Fruit fly (Drosophila melanogaster) whole organism, pupa: Measurements from ENCODE around the gene CG17237.
A peak's percentile ranks its signal among the peaks of the same experiment; 100 is the strongest.

Experiments used
- CG10348 ChIP-seq: fragments of 200-800 bp; sonication (Bioruptor generic); IDR thresholded peaks from 2 replicates; pipeline ENCODE4 v1.3.6; 2022; ENCODE audit warnings: missing biosample characterization, missing genetic modification characterization
- CG12605 ChIP-seq: fragments of 200-800 bp; sonication (Bioruptor generic); IDR thresholded peaks from 2 replicates; pipeline ENCODE4 v1.3.6; 2022; ENCODE audit warnings: missing biosample characterization, missing genetic modification characterization
- CG13204 ChIP-seq: fragments of 200-800 bp; sonication (Bioruptor generic); optimal IDR thresholded peaks from 2 replicates; lab custom pipeline; 2018; ENCODE audit warnings: missing biosample characterization, mild to moderate bottlenecking, missing genetic modification characterization, moderate library complexity
- CG14655 ChIP-seq: fragments of 200-800 bp; sonication (Bioruptor generic); optimal IDR thresholded peaks from 3 replicates; lab custom pipeline; 2017; ENCODE audit warnings: mild to moderate bottlenecking, missing biosample characterization, missing genetic modification reagents, missing genetic modification characterization
- CG15710 ChIP-seq: fragments of 200-800 bp; sonication (Bioruptor generic); optimal IDR thresholded peaks from 2 replicates; lab custom pipeline; 2018; ENCODE audit warnings: missing biosample characterization, mild to moderate bottlenecking, missing genetic modification characterization, moderate library complexity
- CG17806 ChIP-seq: fragments of 200-800 bp; sonication (Bioruptor generic); optimal IDR thresholded peaks from 2 replicates; lab custom pipeline; 2018; ENCODE audit warnings: missing biosample characterization, mild to moderate bottlenecking, missing genetic modification characterization, moderate library complexity
- CG32121 ChIP-seq: fragments of 200-800 bp; sonication (Bioruptor generic); IDR thresholded peaks from 2 replicates; pipeline ENCODE4 v1.3.6; 2022; ENCODE audit warnings: missing biosample characterization, missing genetic modification characterization
- CG34367 ChIP-seq: fragments of 200-800 bp; sonication (Bioruptor generic); optimal IDR thresholded peaks from 2 replicates; lab custom pipeline; 2018; ENCODE audit warnings: missing biosample characterization, mild to moderate bottlenecking, missing genetic modification characterization
- CG4496 ChIP-seq: fragments of 200-800 bp; sonication (Bioruptor generic); IDR thresholded peaks from 3 replicates; pipeline ENCODE4 v1.3.6; 2022; ENCODE audit warnings: missing biosample characterization, missing genetic modification characterization
- CG8159 ChIP-seq: fragments of 200-800 bp; sonication (Bioruptor generic); optimal IDR thresholded peaks from 3 replicates; lab custom pipeline; 2018; ENCODE audit warnings: missing biosample characterization, mild to moderate bottlenecking, missing genetic modification characterization, moderate library complexity
- CG8301 ChIP-seq: fragments of 200-800 bp; sonication (Bioruptor generic); optimal IDR thresholded peaks from 2 replicates; lab custom pipeline; 2018; ENCODE audit warnings: missing biosample characterization, mild to moderate bottlenecking, missing genetic modification characterization
- CG9948 ChIP-seq: fragments of 200-800 bp; sonication (Bioruptor generic); optimal IDR thresholded peaks from 2 replicates; lab custom pipeline; 2018; ENCODE audit warnings: missing biosample characterization, mild to moderate bottlenecking, missing genetic modification characterization, moderate library complexity
- D1 ChIP-seq: fragments of 200-800 bp; sonication (Bioruptor generic); optimal IDR thresholded peaks from 2 replicates; lab custom pipeline; 2018; ENCODE audit warnings: missing biosample characterization, mild to moderate bottlenecking, missing genetic modification characterization, moderate library complexity
- EcR ChIP-seq: fragments of 200-800 bp; sonication (Bioruptor generic); optimal IDR thresholded peaks from 3 replicates; lab custom pipeline; 2019; ENCODE audit warnings: missing biosample characterization, missing genetic modification characterization, mild to moderate bottlenecking, moderate library complexity, missing genetic modification reagents
- Ets98B ChIP-seq: fragments of 200-800 bp; sonication (Bioruptor generic); IDR thresholded peaks from 2 replicates; pipeline ENCODE4 v1.3.6; 2022; ENCODE audit warnings: missing biosample characterization, missing genetic modification characterization
- Pif1A ChIP-seq: fragments of 200-800 bp; sonication (Bioruptor generic); optimal IDR thresholded peaks from 3 replicates; lab custom pipeline; 2016; ENCODE audit warnings: missing biosample characterization, missing genetic modification characterization
- Pif1B ChIP-seq: fragments of 200-800 bp; sonication (Bioruptor generic); optimal IDR thresholded peaks from 3 replicates; lab custom pipeline; 2016; ENCODE audit warnings: missing biosample characterization, missing genetic modification characterization
- Snoo ChIP-seq: fragments of 200-800 bp; sonication (Bioruptor generic); optimal IDR thresholded peaks from 3 replicates; lab custom pipeline; 2017; ENCODE audit warnings: missing biosample characterization, mild to moderate bottlenecking, missing genetic modification characterization, inconsistent platforms
- fd96Ca ChIP-seq: fragments of 200-800 bp; sonication (Bioruptor generic); IDR thresholded peaks from 3 replicates; pipeline ENCODE4 v1.3.6; 2022; ENCODE audit warnings: missing biosample characterization, missing genetic modification characterization
- gl ChIP-seq: fragments of 200-800 bp; sonication (Bioruptor generic); optimal IDR thresholded peaks from 2 replicates; lab custom pipeline; 2018; ENCODE audit warnings: missing biosample characterization, mild to moderate bottlenecking, missing genetic modification characterization
- rn ChIP-seq: fragments of 200-800 bp; sonication (Bioruptor generic); IDR thresholded peaks from 2 replicates; pipeline ENCODE4 v1.3.6; 2022; ENCODE audit warnings: missing biosample characterization, missing genetic modification characterization

Gene CG17237

dm6 chr2L:2289316-2289715, at the start of gene CG17237:
CG17237 (minus strand) TSS chr2L:2289416.
- TF ChIP-seq rn (GFP tag; lab: Robert Waterston, UW), result no peak
- no peak for TF ChIP-seq CG14655 (GFP tag; lab: Kevin White, UChicago)
- no peak for TF ChIP-seq CG15710 (tag; lab: Kevin White, UChicago)
- no peak for TF ChIP-seq CG12605 (GFP tag; lab: Robert Waterston, UW)
- no peak for TF ChIP-seq CG8301 (tag; lab: Kevin White, UChicago)
- no peak for TF ChIP-seq CG17806
- no peak for TF ChIP-seq CG4496 (GFP tag; lab: Robert Waterston, UW)
- TF ChIP-seq CG10348, result no peak
- no peak for TF ChIP-seq CG8159 (tag; lab: Kevin White, UChicago)
- TF ChIP-seq D1, result no peak
- TF ChIP-seq Snoo (tag; lab: Kevin White, UChicago), result no peak
- no peak for TF ChIP-seq CG13204 (GFP tag; lab: Kevin White, UChicago)
- TF ChIP-seq Pif1B (GFP tag; lab: Kevin White, UChicago), result no peak
- no peak for TF ChIP-seq Pif1A (GFP tag; lab: Kevin White, UChicago)
- no peak for TF ChIP-seq gl (tag; lab: Kevin White, UChicago)
- TF ChIP-seq CG34367 (tag; lab: Kevin White, UChicago), result no peak
- no peak for TF ChIP-seq Ets98B (GFP tag; lab: Robert Waterston, UW)
- no peak for TF ChIP-seq CG32121 (GFP tag; lab: Robert Waterston, UW)

dm6 chr2L:2314165-2314564, 24.9 kb upstream of the CG17237 start:
- TF ChIP-seq Snoo (tag; lab: Kevin White, UChicago), result no peak
- TF ChIP-seq fd96Ca, result 0 out of 3 replicates have a peak, but pooled peaks have one; percentile 11

- TF ChIP-seq CG9948 (tag; lab: Kevin White, UChicago), result no peak
- TF ChIP-seq CG10348, result no peak
- TF ChIP-seq fd96Ca, result no peak
- TF ChIP-seq CG12605 (GFP tag; lab: Robert Waterston, UW), result no peak
- no peak for TF ChIP-seq CG14655 (GFP tag; lab: Kevin White, UChicago)
- no peak for TF ChIP-seq gl (tag; lab: Kevin White, UChicago)
- no peak for TF ChIP-seq CG32121 (GFP tag; lab: Robert Waterston, UW)
- TF ChIP-seq CG17806, result no peak
- no peak for TF ChIP-seq Pif1A (GFP tag; lab: Kevin White, UChicago)
- no peak for TF ChIP-seq Snoo (tag; lab: Kevin White, UChicago)
Measured at dm6 chr2L:2311449-2311848, 22.2 kb upstream of the CG17237 start, which contains the start of gene eys. eys (plus strand) TSS chr2L:2311680.

dm6 chr2L:2307648-2308047, 18.4 kb upstream of the CG17237 start, which contains the start of gene CG16995:
CG16995 (plus strand) TSS chr2L:2307948.
- TF ChIP-seq CG10348 (no peak), Ets98B (GFP tag; lab: Robert Waterston, UW) (no peak), rn (GFP tag; lab: Robert Waterston, UW) (no peak), CG17806 (no peak), EcR (GFP tag; lab: Kevin White, UChicago) (no peak), Pif1B (GFP tag; lab: Kevin White, UChicago) (no peak)

dm6 chr2L:2299803-2300202, 10.6 kb upstream of the CG17237 start, which contains the start of gene CG31949:
CG31949 (plus strand) TSS chr2L:2300103.
- TF ChIP-seq CG8301 (tag; lab: Kevin White, UChicago) (no peak), Ets98B (GFP tag; lab: Robert Waterston, UW) (no peak), CG17806 (no peak), EcR (GFP tag; lab: Kevin White, UChicago) (no peak), CG10348 (no peak)

- no peak for TF ChIP-seq Pif1B (GFP tag; lab: Kevin White, UChicago)
- TF ChIP-seq CG4496 (GFP tag; lab: Robert Waterston, UW), result no peak
- no peak for TF ChIP-seq fd96Ca
- no peak for TF ChIP-seq EcR (GFP tag; lab: Kevin White, UChicago)
- no peak for TF ChIP-seq CG10348
- TF ChIP-seq CG8301 (tag; lab: Kevin White, UChicago), result no peak
Measured at dm6 chr2L:2290638-2291037, 1.4 kb upstream of the CG17237 start, which contains the start of gene robl22E. robl22E (minus strand) TSS chr2L:2290738.

- no peak for TF ChIP-seq EcR (GFP tag; lab: Kevin White, UChicago)
- TF ChIP-seq CG4496 (GFP tag; lab: Robert Waterston, UW), result no peak
- TF ChIP-seq gl (tag; lab: Kevin White, UChicago), result no peak
- TF ChIP-seq Pif1A (GFP tag; lab: Kevin White, UChicago), result no peak
- TF ChIP-seq Pif1B (GFP tag; lab: Kevin White, UChicago), result no peak
- no peak for TF ChIP-seq fd96Ca
- no peak for TF ChIP-seq CG15710 (tag; lab: Kevin White, UChicago)
- TF ChIP-seq CG34367 (tag; lab: Kevin White, UChicago), result no peak
- no peak for TF ChIP-seq CG9948 (tag; lab: Kevin White, UChicago)
- no peak for TF ChIP-seq Snoo (tag; lab: Kevin White, UChicago)
- no peak for TF ChIP-seq CG32121 (GFP tag; lab: Robert Waterston, UW)
Measured at dm6 chr2L:2287807-2288206, 1.4 kb downstream of the CG17237 start, which contains the start of gene CG42658. CG42658 (minus strand) TSS chr2L:2287907.
